Worm (Caenorhabditis elegans): ENCODE results near the gene K08E4.8.

The K08E4.8 gene

DNA sequence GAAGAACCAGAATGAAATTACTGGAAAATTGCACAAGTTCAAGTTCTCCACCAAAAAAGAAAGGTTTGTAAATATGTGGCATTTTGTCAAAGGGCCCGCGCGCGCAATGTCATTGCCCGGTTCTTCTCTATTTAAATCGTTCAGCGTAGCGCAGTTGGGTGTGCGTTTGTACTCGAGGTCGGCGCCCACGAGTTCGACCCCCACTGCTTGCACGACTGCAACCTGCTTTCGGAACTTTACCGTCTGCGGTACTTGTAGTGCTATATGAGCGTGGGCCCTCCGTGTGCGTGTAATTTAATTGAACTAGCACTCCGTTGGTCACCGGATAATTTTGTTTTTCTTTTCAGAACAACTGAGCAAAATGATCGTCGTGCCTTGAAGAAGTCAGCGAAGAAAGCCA is 25.4 kb upstream of the K08E4.8 start:
- TF ChIP-seq set-16 (GFP tag; IDR thresholded peaks at IDR 0.05) (peak; percentile 67), dmd-9 (GFP tag; IDR thresholded peaks at IDR 0.05) (peak; percentile 68; the same call in 1 of the 2 replicates), unc-39 (tag; optimal IDR thresholded peaks at IDR 0.05) (no peak), ceh-20 (GFP tag; IDR thresholded peaks at IDR 0.05) (peak; percentile 86), nhr-42 (GFP tag; IDR thresholded peaks at IDR 0.05) (peak; percentile 76; the same call in 1 of the 2 replicates), T26A8.4 (GFP tag; IDR thresholded peaks at IDR 0.05) (peak; percentile 84), Y105C5A.15 (GFP tag; IDR thresholded peaks at IDR 0.05) (peak; percentile 94), nhr-28 (tag; optimal IDR thresholded peaks at IDR 0.05) (no peak), fos-1 (tag; optimal IDR thresholded peaks at IDR 0.05) (no peak), aha-1 (tag) (peak; percentile 99), mdl-1 (tag; optimal IDR thresholded peaks at IDR 0.05) (peak in 1 of 2 experiments; percentile 43), lin-29 (GFP tag; IDR thresholded peaks at IDR 0.05) (peak; percentile 82), ceh-82 (tag; optimal IDR thresholded peaks at IDR 0.05) (no peak), madf-5 (GFP tag; IDR thresholded peaks at IDR 0.05) (peak; percentile 47 to 91; a peak in 2 of 4 replicates), lsy-2 (tag; optimal IDR thresholded peaks at IDR 0.05) (peak in 1 of 2 experiments; percentile 61), mep-1 (tag; optimal IDR thresholded peaks at IDR 0.05) (peak; percentile 89), lir-3 (tag; optimal IDR thresholded peaks at IDR 0.05) (peak; percentile 71), snpc-1.2 (GFP tag; IDR thresholded peaks at IDR 0.05) (peak; percentile 92), daf-16 (GFP tag; optimal IDR thresholded peaks at IDR 0.05) (peak; percentile 66 to 85), daf-16 (tag; optimal IDR thresholded peaks at IDR 0.05) (peak; percentile 64), F37D6.2 (tag; optimal IDR thresholded peaks at IDR 0.05) (peak; percentile 61), attf-4 (tag; optimal IDR thresholded peaks at IDR 0.05) (no peak), ama-1 (optimal IDR thresholded peaks at IDR 0.05) (no peak), nhr-25 (tag; optimal IDR thresholded peaks at IDR 0.05; ENCODE audit: borderline replicate concordance, insufficient read depth) (peak; percentile 87), zip-11 (GFP tag; IDR thresholded peaks at IDR 0.05) (peak; percentile 67; the same call in 1 of the 2 replicates), php-3 (GFP tag; IDR thresholded peaks at IDR 0.05) (peak; percentile 75), zag-1 (tag; optimal IDR thresholded peaks at IDR 0.05) (no peak), daf-8 (GFP tag; IDR thresholded peaks at IDR 0.05) (peak; percentile 47; the same call in 1 of the 2 replicates), Y5F2A.4 (GFP tag; optimal IDR thresholded peaks at IDR 0.05) (peak; percentile 76), F26F4.8 (GFP tag; conservative IDR thresholded peaks at IDR 0.05) (peak; percentile 89), rbr-2 (tag; optimal IDR thresholded peaks at IDR 0.05) (peak; percentile 81), vab-7 (GFP tag; IDR thresholded peaks at IDR 0.05) (peak; percentile 95), mes-2 (tag; optimal IDR thresholded peaks at IDR 0.05; ENCODE audit: poor library complexity, severe bottlenecking) (peak; percentile 89), mxl-2 (GFP tag; conservative IDR thresholded peaks at IDR 0.05) (peak; percentile 66), nhr-48 (tag; optimal IDR thresholded peaks at IDR 0.05) (peak; percentile 69), hif-1 (tag; optimal IDR thresholded peaks at IDR 0.05) (peak in 1 of 2 experiments; percentile 47), nhr-41 (GFP tag; IDR thresholded peaks at IDR 0.05) (0 out of 2 replicates have a peak, but pooled peaks have one; percentile 29), dmd-6 (GFP tag; IDR thresholded peaks at IDR 0.05) (peak; percentile 66), nhr-76 (tag; optimal IDR thresholded peaks at IDR 0.05) (no peak), lin-15B (tag; optimal IDR thresholded peaks at IDR 0.05) (no peak), dpl-1 (GFP tag; optimal IDR thresholded peaks at IDR 0.05) (peak; percentile 48), daf-19 (GFP tag; conservative IDR thresholded peaks at IDR 0.05) (peak; percentile 55; the same call in 1 of the 2 replicates), dmd-8 (GFP tag; IDR thresholded peaks at IDR 0.05) (peak; percentile 92), madf-9 (GFP tag; conservative IDR thresholded peaks at IDR 0.05) (peak; percentile 69; the same call in 1 of the 2 replicates), fkh-10 (GFP tag; optimal IDR thresholded peaks at IDR 0.05) (no peak), ztf-7 (tag; optimal IDR thresholded peaks at IDR 0.05) (peak; percentile 88), zfp-2 (tag; optimal IDR thresholded peaks at IDR 0.05) (peak; percentile 60), ZK546.5 (tag; optimal IDR thresholded peaks at IDR 0.05) (no peak), pha-4 (GFP tag; IDR thresholded peaks at IDR 0.05) (peak; percentile 91), pha-4 (tag; optimal IDR thresholded peaks at IDR 0.05) (no peak), egl-43 (GFP tag; IDR thresholded peaks at IDR 0.05) (peak; percentile 98), snpc-4 (tag; optimal IDR thresholded peaks at IDR 0.05) (no peak)
